Fruit fly (Drosophila melanogaster): ENCODE results near the gene Pdk1.

The Pdk1 gene

DNA sequence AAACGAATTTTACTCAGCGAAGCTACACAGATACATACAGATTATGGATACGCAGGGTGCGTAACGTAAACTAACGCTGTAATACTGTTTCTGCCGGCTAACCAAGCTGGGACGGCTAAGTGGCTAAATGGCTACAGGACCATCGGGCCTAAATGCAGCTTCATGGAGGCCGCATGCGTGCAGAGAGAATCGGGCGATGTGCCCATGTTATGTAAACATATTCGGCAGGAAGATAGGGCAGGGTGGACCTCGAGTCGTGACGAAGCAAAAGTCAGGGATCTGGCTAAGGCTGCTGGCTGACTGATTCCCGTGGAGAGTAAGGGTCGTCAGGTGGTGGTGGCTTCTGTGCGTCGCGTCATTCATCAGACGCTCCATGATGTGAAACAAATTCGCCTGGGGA lies 24.4 kb downstream of the Pdk1 start (continued):
- TF ChIP-seq stwl (tag; optimal IDR thresholded peaks at IDR 0.05) (no peak), Dll (GFP tag; IDR thresholded peaks at IDR 0.05; ENCODE audit: partially characterized antibody) (no peak), Eip74EF (GFP tag; optimal IDR thresholded peaks at IDR 0.05) (no peak), CG15011 (GFP tag; optimal IDR thresholded peaks at IDR 0.05) (no peak), slbo (GFP tag; IDR thresholded peaks at IDR 0.05) (no peak), CG33557 (GFP tag; optimal IDR thresholded peaks at IDR 0.05) (no peak), CG7556 (GFP tag; optimal IDR thresholded peaks at IDR 0.05) (no peak), z (GFP tag; IDR thresholded peaks at IDR 0.05) (no peak), ewg (GFP tag; optimal IDR thresholded peaks at IDR 0.05) (peak; percentile 71), CG7271 (tag; optimal IDR thresholded peaks at IDR 0.05) (no peak), crp (GFP tag; optimal IDR thresholded peaks at IDR 0.05) (no peak), Fer2 (tag; optimal IDR thresholded peaks at IDR 0.05) (no peak), fd96Cb (tag; optimal IDR thresholded peaks at IDR 0.05) (no peak), Trl (optimal IDR thresholded peaks at IDR 0.05) (peak in 1 of 2 experiments; percentile 7), Trl (GFP tag; optimal IDR thresholded peaks at IDR 0.05) (no peak)

DNA sequence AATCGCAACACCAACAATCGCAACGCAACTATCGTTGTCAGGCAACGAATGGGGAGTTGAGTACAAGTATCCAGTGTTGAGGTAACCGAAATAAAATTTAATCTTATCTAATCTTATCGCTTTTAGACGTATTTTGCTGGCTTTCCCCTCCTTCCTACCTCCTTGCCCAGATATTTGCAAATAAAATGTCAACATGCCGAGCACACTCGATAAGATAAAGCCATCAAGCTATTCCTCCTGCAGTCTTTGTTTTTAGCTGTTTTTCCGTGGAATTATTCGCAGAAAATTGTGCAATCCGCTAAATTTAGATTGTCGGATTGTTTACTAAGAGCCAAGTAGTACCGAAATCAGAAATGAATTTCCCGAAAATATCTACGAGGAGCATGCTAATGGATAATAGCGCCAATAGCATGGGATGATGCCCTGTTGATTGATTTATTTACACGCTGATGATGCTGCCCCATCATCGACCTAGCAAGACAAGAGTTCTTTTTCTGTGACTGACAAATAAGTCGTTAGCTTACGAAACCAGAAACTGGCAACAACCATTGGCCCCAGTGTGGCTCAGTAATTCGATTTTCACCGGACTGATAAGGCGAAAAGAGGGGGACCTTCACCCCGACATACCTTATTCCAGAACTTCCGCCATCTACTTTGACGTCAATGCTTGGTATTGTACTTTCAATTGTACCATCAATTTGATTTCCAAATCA lies 27.5 kb downstream of the Pdk1 start:
- peak; percentile 14 for TF ChIP-seq CG2678 (tag; optimal IDR thresholded peaks at IDR 0.05)
- TF ChIP-seq sisA (GFP tag; IDR thresholded peaks at IDR 0.05), result no peak
- no peak for TF ChIP-seq CG7271 (tag; optimal IDR thresholded peaks at IDR 0.05)
- TF ChIP-seq CG10209 (GFP tag; optimal IDR thresholded peaks at IDR 0.05), result no peak
- no peak for TF ChIP-seq dan (GFP tag; IDR thresholded peaks at IDR 0.05)
- no peak for TF ChIP-seq Jarid2 (GFP tag; optimal IDR thresholded peaks at IDR 0.05)
- no peak for TF ChIP-seq croc (GFP tag; conservative IDR thresholded peaks at IDR 0.05)
- TF ChIP-seq crc (GFP tag; optimal IDR thresholded peaks at IDR 0.05), result no peak
- peak; percentile 49 for TF ChIP-seq sug (tag; optimal IDR thresholded peaks at IDR 0.05)
- TF ChIP-seq CG12071 (GFP tag; optimal IDR thresholded peaks at IDR 0.05), result peak; percentile 5
- TF ChIP-seq CG34422 (GFP tag; IDR thresholded peaks at IDR 0.05), result no peak
- TF ChIP-seq Meics (GFP tag; optimal IDR thresholded peaks at IDR 0.05), result peak; percentile 63
- TF ChIP-seq Pdp1 (GFP tag; optimal IDR thresholded peaks at IDR 0.05), result peak in 1 of 2 experiments; percentile 77
- no peak for TF ChIP-seq fru (optimal IDR thresholded peaks at IDR 0.05)
- no peak for TF ChIP-seq sens (GFP tag)
- peak; percentile 28 for TF ChIP-seq CG7987 (GFP tag; optimal IDR thresholded peaks at IDR 0.05)
- TF ChIP-seq HmgD (GFP tag; optimal IDR thresholded peaks at IDR 0.05), result no peak
- peak; percentile 19 for TF ChIP-seq schlank (tag; optimal IDR thresholded peaks at IDR 0.05)
- peak; percentile 47 for TF ChIP-seq Hmr (GFP tag; optimal IDR thresholded peaks at IDR 0.05)
- no peak for TF ChIP-seq Xrp1 (GFP tag; IDR thresholded peaks at IDR 0.05)
- TF ChIP-seq Lhr (GFP tag; optimal IDR thresholded peaks at IDR 0.05), result no peak
- TF ChIP-seq CG2199 (GFP tag; IDR thresholded peaks at IDR 0.05), result 0 out of 3 replicates have a peak, but pooled peaks have one; percentile 59
- TF ChIP-seq CG11247 (GFP tag; IDR thresholded peaks at IDR 0.05), result no peak
- TF ChIP-seq CG10267 (tag; optimal IDR thresholded peaks at IDR 0.05), result no peak
- TF ChIP-seq B-H2 (GFP tag; optimal IDR thresholded peaks at IDR 0.05), result peak; percentile 12
- TF ChIP-seq Atf6 (GFP tag; IDR thresholded peaks at IDR 0.05), result no peak
- TF ChIP-seq CG11696 (GFP tag; IDR thresholded peaks at IDR 0.05), result no peak
- no peak for TF ChIP-seq insv (GFP tag; optimal IDR thresholded peaks at IDR 0.05)
- no peak for TF ChIP-seq ERR (GFP tag; optimal IDR thresholded peaks at IDR 0.05)
- TF ChIP-seq CG15514 (GFP tag; optimal IDR thresholded peaks at IDR 0.05), result no peak
- no peak for TF ChIP-seq CG7928 (GFP tag; optimal IDR thresholded peaks at IDR 0.05)
- peak; percentile 72 for TF ChIP-seq CG34376 (GFP tag; optimal IDR thresholded peaks at IDR 0.05)
- no peak for TF ChIP-seq bowl (GFP tag; IDR thresholded peaks at IDR 0.05)
- peak; percentile 76 for TF ChIP-seq CG10543 (GFP tag; optimal IDR thresholded peaks at IDR 0.05)
- peak; percentile 20 for TF ChIP-seq gro (GFP tag; optimal IDR thresholded peaks at IDR 0.05)

Measured in whole organism, embryonic.